Worm (Caenorhabditis elegans) whole organism, L1 larva: ENCODE data around the gene grl-15.

ENCODE experiments used
- C04F5.9 ChIP-seq: sonication (generic microtip); optimal IDR thresholded peaks from 2 replicates; lab custom pipeline; 2016; ENCODE audit warnings: missing genetic modification characterization, missing compliant biosample characterization
- F16B12.6 ChIP-seq: fragments of 150-350 bp; optimal IDR thresholded peaks from 2 replicates; lab custom pipeline; 2014; ENCODE audit warnings: missing biosample characterization, missing genetic modification characterization
- Y116A8C.19 ChIP-seq: sonication (generic microtip); optimal IDR thresholded peaks from 2 replicates; lab custom pipeline; 2016; ENCODE audit warnings: missing compliant biosample characterization, missing genetic modification characterization, borderline replicate concordance
- aha-1 ChIP-seq: fragments of 150-350 bp; optimal IDR thresholded peaks from 2 replicates; lab custom pipeline; 2014; ENCODE audit warnings: missing biosample characterization, missing genetic modification characterization
- aly-2 ChIP-seq: fragments of 150-350 bp; optimal IDR thresholded peaks from 2 replicates; lab custom pipeline; 2014; ENCODE audit warnings: missing biosample characterization, missing genetic modification characterization
- ama-1 ChIP-seq: fragments of 150-350 bp; optimal IDR thresholded peaks from 2 replicates; lab custom pipeline; 2014
- blmp-1 ChIP-seq: fragments of 150-350 bp; optimal IDR thresholded peaks from 2 replicates; lab custom pipeline; 2014; ENCODE audit warnings: missing biosample characterization, missing genetic modification characterization
- ceh-63 ChIP-seq: fragments of 200-800 bp; sonication (Bioruptor generic); optimal IDR thresholded peaks from 2 replicates; lab custom pipeline; 2018; ENCODE audit warnings: mild to moderate bottlenecking, missing genetic modification characterization, missing compliant biosample characterization
- ceh-82 ChIP-seq, 3 experiments: fragments of 150-350 bp in 1 of 3; sonication (generic microtip) in 2 of 3; optimal IDR thresholded peaks; 2 replicates each; lab custom pipeline; 2014 to 2017; ENCODE audit warnings: missing biosample characterization in 3 of 3, missing genetic modification characterization in 3 of 3
- ceh-88 ChIP-seq: fragments of 200-800 bp; sonication (Bioruptor generic); IDR thresholded peaks from 2 replicates; pipeline ENCODE4 v1.3.6; 2022; ENCODE audit warnings: missing genetic modification characterization, missing compliant biosample characterization
- ces-1 ChIP-seq: fragments of 150-350 bp; optimal IDR thresholded peaks from 2 replicates; lab custom pipeline; 2014; ENCODE audit warnings: missing biosample characterization, missing genetic modification reagents, missing genetic modification characterization
- dpl-1 ChIP-seq, 3 experiments: fragments of 150-350 bp in 2 of 3; sonication (generic microtip) in 1 of 3; optimal IDR thresholded peaks; 2 replicates each; lab custom pipeline; 2014 to 2017; ENCODE audit warnings: missing biosample characterization in 3 of 3, missing genetic modification characterization in 3 of 3, missing genetic modification reagents in 3 of 3
- dsc-1 ChIP-seq: sonication (generic microtip); optimal IDR thresholded peaks from 2 replicates; lab custom pipeline; 2016; ENCODE audit warnings: mild to moderate bottlenecking, missing genetic modification characterization, missing compliant biosample characterization
- efl-1 ChIP-seq, 4 experiments: fragments of 150-350 bp; optimal IDR thresholded peaks in 3 of 4; peaks in 1 of 4; 1 replicate in 1 of 4; 2 replicates in 3 of 4; lab custom pipeline; 2014; ENCODE audit warnings: missing biosample characterization in 2 of 4, missing genetic modification characterization in 2 of 4, missing genetic modification reagents in 2 of 4
- egl-27 ChIP-seq, 2 experiments: fragments of 150-350 bp in 1 of 2; sonication (generic microtip); optimal IDR thresholded peaks; 3 replicates each; lab custom pipeline; 2017 to 2018; ENCODE audit warnings: missing biosample characterization in 2 of 2, missing genetic modification characterization in 2 of 2, missing genetic modification reagents in 2 of 2
- elt-2 ChIP-seq: sonication (generic microtip); optimal IDR thresholded peaks from 2 replicates; lab custom pipeline; 2016; ENCODE audit warnings: missing genetic modification characterization, mild to moderate bottlenecking, inconsistent platforms, missing compliant biosample characterization, missing genetic modification reagents
- fkh-4 ChIP-seq: sonication (generic microtip); optimal IDR thresholded peaks from 2 replicates; lab custom pipeline; 2016; ENCODE audit warnings: missing compliant biosample characterization, missing genetic modification characterization, borderline replicate concordance
- fkh-8 ChIP-seq: sonication (generic microtip); optimal IDR thresholded peaks from 2 replicates; lab custom pipeline; 2016; ENCODE audit warnings: mild to moderate bottlenecking, missing genetic modification characterization, missing compliant biosample characterization
- fos-1 ChIP-seq: fragments of 150-350 bp; optimal IDR thresholded peaks from 2 replicates; lab custom pipeline; 2014; ENCODE audit warnings: missing biosample characterization, missing genetic modification characterization
- grh-1 ChIP-seq: fragments of 200-800 bp; sonication (Bioruptor generic); IDR thresholded peaks from 2 replicates; pipeline ENCODE4 v1.3.6; 2022; ENCODE audit warnings: missing genetic modification reagents, missing genetic modification characterization, missing compliant biosample characterization
- hlh-17 ChIP-seq: fragments of 200-800 bp; sonication (Bioruptor generic); optimal IDR thresholded peaks from 2 replicates; lab custom pipeline; 2018; ENCODE audit warnings: missing genetic modification characterization, mild to moderate bottlenecking, missing compliant biosample characterization, moderate library complexity, borderline replicate concordance
- hlh-4 ChIP-seq: sonication (generic microtip); optimal IDR thresholded peaks from 2 replicates; lab custom pipeline; 2016; ENCODE audit warnings: mild to moderate bottlenecking, missing genetic modification characterization, missing compliant biosample characterization
- irx-1 ChIP-seq: sonication (generic microtip); optimal IDR thresholded peaks from 2 replicates; lab custom pipeline; 2016; ENCODE audit warnings: missing genetic modification characterization, missing compliant biosample characterization
- isw-1 ChIP-seq: fragments of 200-800 bp; sonication (Bioruptor generic); IDR thresholded peaks from 2 replicates; pipeline ENCODE4 v1.3.6; 2022; ENCODE audit warnings: missing genetic modification characterization, missing compliant biosample characterization
- lin-13 ChIP-seq: fragments of 150-350 bp; optimal IDR thresholded peaks from 2 replicates; lab custom pipeline; 2014; ENCODE audit warnings: missing biosample characterization, missing genetic modification reagents, missing genetic modification characterization
- lin-15B ChIP-seq: fragments of 150-350 bp; sonication (generic microtip); optimal IDR thresholded peaks from 3 replicates; lab custom pipeline; 2014; ENCODE audit warnings: missing biosample characterization, missing genetic modification characterization
- lin-39 ChIP-seq: fragments of 150-350 bp; optimal IDR thresholded peaks from 2 replicates; lab custom pipeline; 2014; ENCODE audit warnings: missing biosample characterization, missing genetic modification reagents, missing genetic modification characterization
- lir-3 ChIP-seq: sonication (generic microtip); optimal IDR thresholded peaks from 2 replicates; lab custom pipeline; 2016; ENCODE audit warnings: mild to moderate bottlenecking, missing genetic modification characterization, moderate library complexity, missing compliant biosample characterization; ENCODE audit not compliant: poor library complexity
- lsy-2 ChIP-seq, 2 experiments: fragments of 150-350 bp; optimal IDR thresholded peaks; 2 replicates each; lab custom pipeline; 2014; ENCODE audit warnings: missing biosample characterization in 2 of 2, missing genetic modification characterization in 2 of 2
- mab-9 ChIP-seq: fragments of 200-800 bp; sonication (Bioruptor generic); IDR thresholded peaks from 2 replicates; pipeline ENCODE4 v1.3.6; 2022; ENCODE audit warnings: missing genetic modification reagents, missing genetic modification characterization, missing compliant biosample characterization
- mdl-1 ChIP-seq, 2 experiments: fragments of 150-350 bp; optimal IDR thresholded peaks; 2 replicates each; lab custom pipeline; 2014 to 2017; ENCODE audit warnings: missing biosample characterization in 2 of 2, missing genetic modification characterization in 2 of 2, inconsistent platforms in 1 of 2
- mef-2 ChIP-seq: fragments of 150-350 bp; optimal IDR thresholded peaks from 2 replicates; lab custom pipeline; 2014; ENCODE audit warnings: missing biosample characterization, missing genetic modification characterization
- mep-1 ChIP-seq: fragments of 150-350 bp; optimal IDR thresholded peaks from 2 replicates; lab custom pipeline; 2014; ENCODE audit warnings: missing biosample characterization, missing genetic modification characterization
- nhr-12 ChIP-seq: sonication (generic microtip); optimal IDR thresholded peaks from 2 replicates; lab custom pipeline; 2017; ENCODE audit warnings: missing biosample characterization, missing genetic modification characterization
- nhr-20 ChIP-seq: sonication (generic microtip); optimal IDR thresholded peaks from 2 replicates; lab custom pipeline; 2016; ENCODE audit warnings: mild to moderate bottlenecking, missing genetic modification characterization, missing compliant biosample characterization
- nhr-237 ChIP-seq: fragments of 150-350 bp; optimal IDR thresholded peaks from 2 replicates; lab custom pipeline; 2014; ENCODE audit warnings: missing biosample characterization, missing genetic modification characterization
- nhr-28 ChIP-seq: fragments of 150-350 bp; optimal IDR thresholded peaks from 2 replicates; lab custom pipeline; 2014; ENCODE audit warnings: missing biosample characterization, missing genetic modification characterization
- nhr-47 ChIP-seq: sonication (generic microtip); optimal IDR thresholded peaks from 2 replicates; lab custom pipeline; 2016; ENCODE audit warnings: mild to moderate bottlenecking, missing genetic modification characterization, moderate library complexity, missing compliant biosample characterization
- nhr-71 ChIP-seq: sonication (generic microtip); optimal IDR thresholded peaks from 2 replicates; lab custom pipeline; 2016; ENCODE audit warnings: mild to moderate bottlenecking, missing genetic modification characterization, moderate library complexity, missing compliant biosample characterization
- nhr-76 ChIP-seq: sonication (generic microtip); optimal IDR thresholded peaks from 2 replicates; lab custom pipeline; 2017; ENCODE audit warnings: missing biosample characterization, missing genetic modification characterization
- pag-3 ChIP-seq: sonication (generic microtip); optimal IDR thresholded peaks from 2 replicates; lab custom pipeline; 2017; ENCODE audit warnings: missing genetic modification characterization, mild to moderate bottlenecking, missing compliant biosample characterization, antibody characterized with exemption, borderline replicate concordance; ENCODE audit not compliant: insufficient read depth
- pqm-1 ChIP-seq: sonication (generic microtip); optimal IDR thresholded peaks from 3 replicates; lab custom pipeline; 2017; ENCODE audit warnings: missing biosample characterization, missing genetic modification characterization
- snpc-4 ChIP-seq: fragments of 150-350 bp; optimal IDR thresholded peaks from 2 replicates; lab custom pipeline; 2014; ENCODE audit warnings: missing biosample characterization, missing genetic modification characterization
- sptf-1 ChIP-seq: fragments of 150-350 bp; optimal IDR thresholded peaks from 2 replicates; lab custom pipeline; 2014; ENCODE audit warnings: missing biosample characterization, missing genetic modification characterization
- swsn-7 ChIP-seq: sonication (generic microtip); optimal IDR thresholded peaks from 2 replicates; lab custom pipeline; 2016; ENCODE audit warnings: missing genetic modification characterization, missing compliant biosample characterization
- tbx-2 ChIP-seq: sonication (generic microtip); optimal IDR thresholded peaks from 2 replicates; lab custom pipeline; 2016; ENCODE audit warnings: missing genetic modification characterization, missing compliant biosample characterization
- unc-98 ChIP-seq: fragments of 200-800 bp; sonication (Bioruptor generic); IDR thresholded peaks from 2 replicates; pipeline ENCODE4 v1.3.6; 2022; ENCODE audit warnings: missing genetic modification characterization, missing compliant biosample characterization
- vab-15 ChIP-seq: sonication (generic microtip); optimal IDR thresholded peaks from 2 replicates; lab custom pipeline; 2017; ENCODE audit warnings: missing genotype, mild to moderate bottlenecking, missing genetic modification characterization, missing compliant biosample characterization
- xbp-1 ChIP-seq: sonication (generic microtip); optimal IDR thresholded peaks from 2 replicates; lab custom pipeline; 2016; ENCODE audit warnings: missing genetic modification characterization, missing compliant biosample characterization
- ztf-11 ChIP-seq, 2 experiments: sonication (generic microtip); optimal IDR thresholded peaks; 2 replicates each; lab custom pipeline; 2016 to 2017; ENCODE audit warnings: missing genetic modification characterization in 2 of 2, missing biosample characterization in 1 of 2, missing compliant biosample characterization in 1 of 2
- ztf-4 ChIP-seq: fragments of 150-350 bp; optimal IDR thresholded peaks from 2 replicates; lab custom pipeline; 2014; ENCODE audit warnings: missing biosample characterization, missing genetic modification characterization

Gene grl-15

ce11 chrIII:12278766-12279165 is 43.0 kb upstream of the grl-15 start (continued):
- TF ChIP-seq aly-2 (tag; lab: Kevin White, UChicago) (no peak), lir-3 (tag; lab: Kevin White, UChicago) (no peak), hlh-17 (GFP tag; lab: Kevin White, UChicago) (no peak), mef-2 (tag; lab: Kevin White, UChicago) (no peak), ceh-82 (tag; optimal IDR thresholded peaks at IDR 0.05; lab: Kevin White, UChicago) (peak in 1 of 3 experiments; percentile 7), xbp-1 (no peak), grh-1 (no peak), ama-1 (lab: Kevin White, UChicago) (no peak), aha-1 (tag; lab: Kevin White, UChicago) (no peak), lsy-2 (tag; optimal IDR thresholded peaks at IDR 0.05; lab: Kevin White, UChicago) (peak; percentile 23 to 45), vab-15 (tag; lab: Kevin White, UChicago) (no peak), lin-15B (no peak), ztf-4 (tag; lab: Kevin White, UChicago) (no peak), nhr-47 (tag; lab: Kevin White, UChicago) (no peak), elt-2 (tag; lab: Kevin White, UChicago) (no peak), hlh-4 (no peak), nhr-12 (tag; lab: Kevin White, UChicago) (no peak), pqm-1 (tag; lab: Kevin White, UChicago) (no peak), irx-1 (tag; lab: Kevin White, UChicago) (peak; percentile 2), lin-13 (GFP tag; lab: Kevin White, UChicago) (no peak), C04F5.9 (tag; lab: Kevin White, UChicago) (no peak), mdl-1 (tag; optimal IDR thresholded peaks at IDR 0.05; lab: Kevin White, UChicago) (no peak), dsc-1 (tag; lab: Kevin White, UChicago) (peak; percentile 24), nhr-71 (no peak), ceh-88 (no peak), tbx-2 (tag; lab: Kevin White, UChicago) (peak; percentile 18), nhr-20 (no peak), pag-3 (tag; lab: Kevin White, UChicago) (no peak), ceh-63 (no peak), F16B12.6 (no peak), Y116A8C.19 (tag; lab: Kevin White, UChicago) (no peak), sptf-1 (tag; lab: Kevin White, UChicago) (no peak), fos-1 (tag; lab: Kevin White, UChicago) (no peak), nhr-237 (tag; lab: Kevin White, UChicago) (no peak), blmp-1 (tag; lab: Kevin White, UChicago) (no peak), egl-27 (tag; optimal IDR thresholded peaks at IDR 0.05; lab: Kevin White, UChicago) (no peak), swsn-7 (tag; lab: Kevin White, UChicago) (no peak), snpc-4 (tag; lab: Kevin White, UChicago) (no peak), fkh-8 (tag; lab: Kevin White, UChicago) (no peak), isw-1 (peak; percentile 17; the same call in 1 of the 2 replicates), ztf-11 (tag; optimal IDR thresholded peaks at IDR 0.05; lab: Kevin White, UChicago) (no peak), nhr-28 (tag; lab: Kevin White, UChicago) (no peak), efl-1 (optimal IDR thresholded peaks at IDR 0.05; lab: Kevin White, UChicago) (peak in 1 of 2 experiments; percentile 92), efl-1 (GFP tag; optimal IDR thresholded peaks at IDR 0.05 in 1 of 2; lab: Kevin White, UChicago) (peak; percentile 88 to 99), unc-98 (GFP tag; lab: Robert Waterston, UW) (no peak), mep-1 (tag; lab: Kevin White, UChicago) (no peak), nhr-76 (tag; lab: Kevin White, UChicago) (no peak), fkh-4 (tag; lab: Kevin White, UChicago) (no peak), lin-39 (tag; lab: Kevin White, UChicago) (no peak), mab-9 (no peak), dpl-1 (GFP tag; optimal IDR thresholded peaks at IDR 0.05; lab: Kevin White, UChicago) (peak; percentile 82 to 87 (median 87)), ces-1 (GFP tag; lab: Kevin White, UChicago) (no peak)
